Worm (Caenorhabditis elegans) whole organism, L2 larva: ENCODE measurements around the gene F02H6.2.

Source experiments
- F13H6.1 ChIP-seq: sonication (generic microtip); optimal IDR thresholded peaks from 2 replicates; lab custom pipeline; 2016; ENCODE audit warnings: missing genetic modification characterization, missing compliant biosample characterization
- R02D3.7 ChIP-seq: fragments of 150-350 bp; optimal IDR thresholded peaks from 2 replicates; lab custom pipeline; 2014; ENCODE audit warnings: missing biosample characterization, missing genetic modification characterization
- Y55F3AM.14 ChIP-seq: fragments of 200-800 bp; sonication (Bioruptor generic); optimal IDR thresholded peaks from 2 replicates; lab custom pipeline; 2018; ENCODE audit warnings: mild to moderate bottlenecking, missing genetic modification characterization, missing compliant biosample characterization
- blmp-1 ChIP-seq: sonication (generic microtip); optimal IDR thresholded peaks from 2 replicates; lab custom pipeline; 2017; ENCODE audit warnings: missing genetic modification characterization, mild to moderate bottlenecking, missing compliant biosample characterization, antibody characterized with exemption, moderate library complexity; ENCODE audit not compliant: insufficient read depth
- ceh-82 ChIP-seq: fragments of 150-350 bp; optimal IDR thresholded peaks from 2 replicates; lab custom pipeline; 2014; ENCODE audit warnings: missing biosample characterization, missing genetic modification characterization
- crh-2 ChIP-seq: sonication (generic microtip); optimal IDR thresholded peaks from 2 replicates; lab custom pipeline; 2017; ENCODE audit warnings: missing biosample characterization, missing genetic modification characterization
- dmd-4 ChIP-seq: sonication (generic microtip); optimal IDR thresholded peaks from 2 replicates; lab custom pipeline; 2017; ENCODE audit warnings: missing biosample characterization, missing genetic modification characterization
- egl-27 ChIP-seq: sonication (generic microtip); optimal IDR thresholded peaks from 3 replicates; lab custom pipeline; 2017; ENCODE audit warnings: missing biosample characterization, missing genetic modification reagents, missing genetic modification characterization
- fos-1 ChIP-seq: fragments of 150-350 bp; optimal IDR thresholded peaks from 2 replicates; lab custom pipeline; 2014; ENCODE audit warnings: missing biosample characterization, missing genetic modification characterization
- lin-11 ChIP-seq: fragments of 150-350 bp; sonication (generic microtip); optimal IDR thresholded peaks from 2 replicates; lab custom pipeline; 2014; ENCODE audit warnings: missing biosample characterization, missing genetic modification characterization, inconsistent platforms, mixed read lengths
- lin-13 ChIP-seq: fragments of 150-350 bp; optimal IDR thresholded peaks from 2 replicates; lab custom pipeline; 2014; ENCODE audit warnings: missing biosample characterization, missing genetic modification reagents, missing genetic modification characterization
- lin-39 ChIP-seq: fragments of 150-350 bp; optimal IDR thresholded peaks from 2 replicates; lab custom pipeline; 2014; ENCODE audit warnings: missing biosample characterization, missing genetic modification reagents, missing genetic modification characterization
- lsy-2 ChIP-seq, 2 experiments: fragments of 150-350 bp in 1 of 2; sonication (generic microtip) in 1 of 2; optimal IDR thresholded peaks; 2 replicates each; lab custom pipeline; 2014 to 2017; ENCODE audit warnings: missing biosample characterization in 2 of 2, missing genetic modification characterization in 2 of 2
- mab-5 ChIP-seq: fragments of 150-350 bp; optimal IDR thresholded peaks from 2 replicates; lab custom pipeline; 2014; ENCODE audit warnings: missing biosample characterization, missing genetic modification characterization
- mbf-1 ChIP-seq: sonication (generic microtip); optimal IDR thresholded peaks from 2 replicates; lab custom pipeline; 2017; ENCODE audit warnings: missing biosample characterization, missing genetic modification characterization
- mdl-1 ChIP-seq, 2 experiments: fragments of 150-350 bp in 1 of 2; sonication (generic microtip) in 1 of 2; optimal IDR thresholded peaks; 2 replicates each; lab custom pipeline; 2017; ENCODE audit warnings: missing biosample characterization in 2 of 2, missing genetic modification characterization in 2 of 2
- nhr-10 ChIP-seq: sonication (generic microtip); optimal IDR thresholded peaks from 2 replicates; lab custom pipeline; 2017; ENCODE audit warnings: missing biosample characterization, missing genetic modification characterization
- nhr-11 ChIP-seq: fragments of 150-350 bp; optimal IDR thresholded peaks from 2 replicates; lab custom pipeline; 2014; ENCODE audit warnings: missing biosample characterization, missing genetic modification characterization
- nhr-12 ChIP-seq: fragments of 150-350 bp; optimal IDR thresholded peaks from 2 replicates; lab custom pipeline; 2014; ENCODE audit warnings: missing biosample characterization, missing genetic modification characterization
- nhr-21 ChIP-seq: fragments of 150-350 bp; optimal IDR thresholded peaks from 2 replicates; lab custom pipeline; 2014; ENCODE audit warnings: missing biosample characterization, missing genetic modification characterization
- nhr-23 ChIP-seq: fragments of 150-350 bp; optimal IDR thresholded peaks from 2 replicates; lab custom pipeline; 2014; ENCODE audit warnings: missing biosample characterization, missing genetic modification reagents, missing genetic modification characterization
- nhr-237 ChIP-seq: fragments of 150-350 bp; optimal IDR thresholded peaks from 2 replicates; lab custom pipeline; 2014; ENCODE audit warnings: missing biosample characterization, missing genetic modification characterization
- nhr-25 ChIP-seq: fragments of 150-350 bp; sonication (generic microtip); optimal IDR thresholded peaks from 3 replicates; lab custom pipeline; 2014; ENCODE audit warnings: missing biosample characterization, missing genetic modification characterization
- nhr-77 ChIP-seq: fragments of 150-350 bp; optimal IDR thresholded peaks from 2 replicates; lab custom pipeline; 2014; ENCODE audit warnings: missing biosample characterization, missing genetic modification characterization
- peb-1 ChIP-seq: fragments of 150-350 bp; optimal IDR thresholded peaks from 2 replicates; lab custom pipeline; 2014; ENCODE audit warnings: missing biosample characterization, missing genetic modification characterization
- sem-4 ChIP-seq: fragments of 150-350 bp; optimal IDR thresholded peaks from 2 replicates; lab custom pipeline; 2014; ENCODE audit warnings: missing biosample characterization, missing genetic modification reagents, missing genetic modification characterization
- skn-1 ChIP-seq: sonication (generic microtip); optimal IDR thresholded peaks from 2 replicates; lab custom pipeline; 2017; ENCODE audit warnings: missing biosample characterization, missing genetic modification characterization
- sma-9 ChIP-seq, 2 experiments: fragments of 150-350 bp in 1 of 2; sonication (generic microtip) in 1 of 2; optimal IDR thresholded peaks; 2 replicates each; lab custom pipeline; 2014 to 2016; ENCODE audit warnings: missing genetic modification characterization in 2 of 2, mild to moderate bottlenecking in 1 of 2, missing biosample characterization in 1 of 2, missing compliant biosample characterization in 1 of 2, missing genetic modification reagents in 1 of 2, moderate library complexity in 1 of 2
- snpc-4 ChIP-seq: fragments of 150-350 bp; optimal IDR thresholded peaks from 2 replicates; lab custom pipeline; 2014; ENCODE audit warnings: missing biosample characterization, missing genetic modification characterization
- unc-55 ChIP-seq: fragments of 150-350 bp; sonication (generic microtip); optimal IDR thresholded peaks from 3 replicates; lab custom pipeline; 2014; ENCODE audit warnings: missing biosample characterization, missing genetic modification reagents, missing genetic modification characterization
- unc-62 ChIP-seq: fragments of 150-350 bp; optimal IDR thresholded peaks from 2 replicates; lab custom pipeline; 2014; ENCODE audit warnings: missing biosample characterization, missing genetic modification reagents, missing genetic modification characterization
- zag-1 ChIP-seq: fragments of 150-350 bp; optimal IDR thresholded peaks from 2 replicates; lab custom pipeline; 2014; ENCODE audit warnings: missing biosample characterization, missing genetic modification characterization
- ztf-1 ChIP-seq: fragments of 200-800 bp; sonication (Bioruptor generic); conservative IDR thresholded peaks from 2 replicates; pipeline ENCODE4 v1.3.6; 2022; ENCODE audit warnings: missing genetic modification characterization, missing compliant biosample characterization
- ztf-11 ChIP-seq: sonication (generic microtip); optimal IDR thresholded peaks from 2 replicates; lab custom pipeline; 2017; ENCODE audit warnings: missing biosample characterization, missing genetic modification characterization
- ztf-4 ChIP-seq: fragments of 150-350 bp; optimal IDR thresholded peaks from 2 replicates; lab custom pipeline; 2014; ENCODE audit warnings: missing biosample characterization, missing genetic modification characterization

The F02H6.2 gene

ce11 chrIV:14165476-14165875 is 30.8 kb upstream of the F02H6.2 start, which contains the start of gene R05A10.6:
Gene R05A10.6 (plus strand): TSS chrIV:14165776.
- no peak for TF ChIP-seq skn-1
- no peak for TF ChIP-seq egl-27 (tag; lab: Kevin White, UChicago)
- no peak for TF ChIP-seq lsy-2 (tag; optimal IDR thresholded peaks at IDR 0.05; lab: Kevin White, UChicago)
- TF ChIP-seq unc-62 (GFP tag; lab: Kevin White, UChicago): no peak
- no peak for TF ChIP-seq ztf-1 (GFP tag; lab: Robert Waterston, UW)
- no peak for TF ChIP-seq unc-55 (GFP tag; lab: Kevin White, UChicago)
- TF ChIP-seq nhr-12 (tag; lab: Kevin White, UChicago): no peak
- no peak for TF ChIP-seq dmd-4 (tag; lab: Kevin White, UChicago)
- TF ChIP-seq mdl-1 (tag; optimal IDR thresholded peaks at IDR 0.05; lab: Kevin White, UChicago): no peak
- TF ChIP-seq crh-2: no peak
- no peak for TF ChIP-seq sma-9 (GFP tag; optimal IDR thresholded peaks at IDR 0.05; lab: Kevin White, UChicago)
- no peak for TF ChIP-seq sma-9 (tag; optimal IDR thresholded peaks at IDR 0.05; lab: Kevin White, UChicago)
- TF ChIP-seq, all 48 proteins: peak for 0

- no peak for TF ChIP-seq mdl-1 (tag; optimal IDR thresholded peaks at IDR 0.05; lab: Kevin White, UChicago)
- no peak for TF ChIP-seq blmp-1 (tag; lab: Kevin White, UChicago)
- TF ChIP-seq nhr-25 (tag; lab: Kevin White, UChicago): no peak
- TF ChIP-seq sem-4: no peak
- TF ChIP-seq Y55F3AM.14: no peak
- TF ChIP-seq lin-39 (tag; lab: Kevin White, UChicago): no peak
- no peak for TF ChIP-seq lin-13 (GFP tag; lab: Kevin White, UChicago)
- TF ChIP-seq R02D3.7 (tag; lab: Kevin White, UChicago): no peak
- no peak for TF ChIP-seq nhr-21 (tag; lab: Kevin White, UChicago)
- no peak for TF ChIP-seq mab-5 (tag; lab: Kevin White, UChicago)
- TF ChIP-seq ceh-82 (tag; lab: Kevin White, UChicago): no peak
- no peak for TF ChIP-seq dmd-4 (tag; lab: Kevin White, UChicago)
Measured at ce11 chrIV:14172181-14172580, 24.1 kb upstream of the F02H6.2 start, which contains the start of gene R05A10.4. Gene R05A10.4 (plus strand): TSS chrIV:14172481.

- no peak for TF ChIP-seq crh-2
- no peak for TF ChIP-seq sem-4
Measured at ce11 chrIV:14176373-14176772, 19.9 kb upstream of the F02H6.2 start, which contains the start of gene R05A10.3. Gene R05A10.3 (minus strand): TSS chrIV:14176473.

ce11 chrIV:14177058-14177457 is 19.2 kb upstream of the F02H6.2 start, which contains the start of gene R05A10.2:
Gene R05A10.2 (plus strand): TSS chrIV:14177271.
- TF ChIP-seq lin-11: no peak

- TF ChIP-seq ztf-4 (tag; lab: Kevin White, UChicago) (no peak), mbf-1 (tag; lab: Kevin White, UChicago) (no peak), zag-1 (tag; lab: Kevin White, UChicago) (no peak), snpc-4 (tag; lab: Kevin White, UChicago) (no peak), lin-13 (GFP tag; lab: Kevin White, UChicago) (no peak), nhr-237 (tag; lab: Kevin White, UChicago) (no peak), nhr-10 (no peak), F13H6.1 (no peak), nhr-25 (tag; lab: Kevin White, UChicago) (no peak), sma-9 (GFP tag; optimal IDR thresholded peaks at IDR 0.05; lab: Kevin White, UChicago) (no peak), sma-9 (tag; optimal IDR thresholded peaks at IDR 0.05; lab: Kevin White, UChicago) (no peak), dmd-4 (tag; lab: Kevin White, UChicago) (no peak), unc-55 (GFP tag; lab: Kevin White, UChicago) (no peak), peb-1 (tag; lab: Kevin White, UChicago) (no peak), nhr-21 (tag; lab: Kevin White, UChicago) (no peak)
Measured at ce11 chrIV:14182077-14182476, 14.2 kb upstream of the F02H6.2 start, which contains the start of gene R05A10.1. Gene R05A10.1 (plus strand): TSS chrIV:14182377.

- no peak for TF ChIP-seq fos-1
- TF ChIP-seq nhr-10: no peak
- TF ChIP-seq nhr-23 (tag; lab: Kevin White, UChicago): no peak
- no peak for TF ChIP-seq ztf-11 (tag; lab: Kevin White, UChicago)
- no peak for TF ChIP-seq nhr-11 (tag; lab: Kevin White, UChicago)
- no peak for TF ChIP-seq mbf-1 (tag; lab: Kevin White, UChicago)
- TF ChIP-seq nhr-77 (tag; lab: Kevin White, UChicago): no peak
- no peak for TF ChIP-seq mdl-1 (tag; optimal IDR thresholded peaks at IDR 0.05; lab: Kevin White, UChicago)
- no peak for TF ChIP-seq ceh-82 (tag; lab: Kevin White, UChicago)
- TF ChIP-seq nhr-21 (tag; lab: Kevin White, UChicago): no peak
- TF ChIP-seq unc-62 (GFP tag; lab: Kevin White, UChicago): no peak
- no peak for TF ChIP-seq sma-9 (GFP tag; optimal IDR thresholded peaks at IDR 0.05; lab: Kevin White, UChicago)
- TF ChIP-seq sma-9 (tag; optimal IDR thresholded peaks at IDR 0.05; lab: Kevin White, UChicago): no peak
Measured at ce11 chrIV:14186264-14186663, 10.0 kb upstream of the F02H6.2 start.
